Fruit fly (Drosophila melanogaster): ENCODE data around the gene Blm.

DNA sequence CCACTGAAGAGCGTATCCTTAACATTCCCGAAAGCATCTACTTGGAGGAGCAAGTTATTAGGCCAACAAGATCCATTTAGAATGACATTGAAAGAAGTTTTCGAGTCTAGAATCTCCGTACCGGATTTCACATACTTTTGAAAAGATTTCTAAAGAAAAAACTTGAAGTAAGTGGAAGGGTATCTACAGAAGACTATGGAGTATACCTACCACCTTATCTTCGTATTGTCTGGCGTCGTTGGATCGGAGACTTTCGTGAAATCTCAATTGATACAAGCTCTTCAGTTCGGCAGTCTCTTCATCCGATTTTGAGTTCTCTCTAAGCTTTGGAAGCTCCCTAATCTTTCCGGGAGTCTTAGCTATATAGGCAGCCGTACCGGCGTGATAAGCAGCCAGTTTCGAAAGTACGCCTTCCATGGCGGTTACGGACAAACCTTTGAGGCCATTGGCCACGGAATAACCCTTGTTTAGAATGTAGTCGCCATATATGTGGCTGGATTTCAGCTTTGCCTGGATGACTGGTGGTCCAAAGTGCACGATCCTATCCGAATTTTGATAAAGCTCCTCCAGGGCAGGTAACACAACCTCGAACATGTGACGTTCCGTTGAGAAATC is 50.6 kb downstream of the Blm start:
- TF ChIP-seq CTCF (optimal IDR thresholded peaks at IDR 0.05), result no peak
- TF ChIP-seq CG8478 (optimal IDR thresholded peaks at IDR 0.05), result no peak
